Fruit fly (Drosophila melanogaster) whole organism, wandering third instar larva: Measurements from ENCODE around the gene Uch.

Experiments used
- Abd-B ChIP-seq: fragments of >200 bp; optimal IDR thresholded peaks from 2 replicates; lab custom pipeline; 2017; ENCODE audit warnings: missing biosample characterization, missing genetic modification characterization
- CG32264 ChIP-seq: fragments of 200-800 bp; sonication (Bioruptor generic); optimal IDR thresholded peaks from 2 replicates; lab custom pipeline; 2016; ENCODE audit warnings: missing biosample characterization, missing genetic modification characterization
- CG9705 ChIP-seq: fragments of 200-800 bp; sonication (Bioruptor generic); optimal IDR thresholded peaks from 2 replicates; lab custom pipeline; 2018; ENCODE audit warnings: missing biosample characterization, mild to moderate bottlenecking, missing genetic modification characterization
- CrebA ChIP-seq: fragments of 200-800 bp; sonication (Bioruptor generic); optimal IDR thresholded peaks from 2 replicates; lab custom pipeline; 2016; ENCODE audit warnings: missing biosample characterization, mild to moderate bottlenecking, missing genetic modification characterization, borderline replicate concordance
- Dfd ChIP-seq: fragments of >200 bp; optimal IDR thresholded peaks from 2 replicates; lab custom pipeline; 2017; ENCODE audit warnings: missing biosample characterization, missing genetic modification characterization
- Dif ChIP-seq: fragments of 200-275, 200-300 bp; sonication (Bioruptor generic); optimal IDR thresholded peaks from 2 replicates; lab custom pipeline; 2018; ENCODE audit warnings: missing biosample characterization, missing genetic modification characterization; ENCODE audit not compliant: partially characterized antibody
- GATAd ChIP-seq: sonication (Bioruptor generic); optimal IDR thresholded peaks from 2 replicates; lab custom pipeline; 2016; ENCODE audit warnings: missing biosample characterization, missing genetic modification characterization
- HLH106 ChIP-seq: fragments of 200-800 bp; optimal IDR thresholded peaks from 3 replicates; lab custom pipeline; 2019; ENCODE audit warnings: missing biosample characterization, mild to moderate bottlenecking, missing genetic modification characterization, moderate library complexity
- Hnf4 ChIP-seq: fragments of 200-800 bp; sonication (Bioruptor generic); optimal IDR thresholded peaks from 2 replicates; lab custom pipeline; 2016; ENCODE audit warnings: missing biosample characterization, mild to moderate bottlenecking, missing genetic modification characterization
- Hr78 ChIP-seq: fragments of >200 bp; optimal IDR thresholded peaks from 2 replicates; lab custom pipeline; 2017; ENCODE audit warnings: missing biosample characterization, missing genetic modification characterization
- Hr83 ChIP-seq: fragments of 200-300 bp; sonication (Bioruptor generic); optimal IDR thresholded peaks from 2 replicates; lab custom pipeline; 2016; ENCODE audit warnings: missing biosample characterization, mild to moderate bottlenecking, missing genetic modification characterization, moderate library complexity; ENCODE audit not compliant: poor library complexity, severe bottlenecking
- Jra ChIP-seq: sonication (Bioruptor generic); optimal IDR thresholded peaks from 2 replicates; lab custom pipeline; 2016; ENCODE audit warnings: missing biosample characterization, missing genetic modification characterization
- Myc ChIP-seq: fragments of >200 bp; optimal IDR thresholded peaks from 2 replicates; lab custom pipeline; 2017
- N ChIP-seq: fragments of >200 bp; optimal IDR thresholded peaks from 2 replicates; lab custom pipeline; 2018; ENCODE audit warnings: missing biosample characterization, missing external identifiers, missing genetic modification characterization
- OdsH ChIP-seq: fragments of 200-800 bp; sonication (Bioruptor generic); optimal IDR thresholded peaks from 2 replicates; lab custom pipeline; 2016; ENCODE audit warnings: missing biosample characterization, mild to moderate bottlenecking, missing genetic modification characterization
- Rel ChIP-seq, 2 experiments: fragments of 200-800 bp; sonication (Bioruptor generic) in 1 of 2; optimal IDR thresholded peaks; 2 replicates in 1 of 2; 3 replicates in 1 of 2; lab custom pipeline; 2016 to 2019; ENCODE audit warnings: mild to moderate bottlenecking in 2 of 2, missing biosample characterization in 2 of 2, missing genetic modification characterization in 2 of 2, moderate library complexity in 1 of 2
- Sp1 ChIP-seq: fragments of 200-800 bp; sonication (Bioruptor generic); optimal IDR thresholded peaks from 3 replicates; lab custom pipeline; 2019; ENCODE audit warnings: missing biosample characterization, mild to moderate bottlenecking, missing genetic modification characterization, moderate library complexity
- Vsx2 ChIP-seq: fragments of 200-300, 225-300 bp; sonication (Bioruptor generic); optimal IDR thresholded peaks from 2 replicates; lab custom pipeline; 2018; ENCODE audit warnings: missing biosample characterization, missing genetic modification characterization; ENCODE audit not compliant: partially characterized antibody
- br ChIP-seq: fragments of 200-800 bp; sonication (Bioruptor generic); optimal IDR thresholded peaks from 2 replicates; lab custom pipeline; 2016; ENCODE audit warnings: missing biosample characterization, missing genetic modification characterization
- brk ChIP-seq: fragments of 200-800 bp; sonication (Bioruptor generic); optimal IDR thresholded peaks from 2 replicates; lab custom pipeline; 2016; ENCODE audit warnings: missing biosample characterization, mild to moderate bottlenecking, missing genetic modification characterization
- dmrt93B ChIP-seq: fragments of 200-800 bp; sonication (Bioruptor generic); optimal IDR thresholded peaks from 2 replicates; lab custom pipeline; 2018; ENCODE audit warnings: missing biosample characterization, mild to moderate bottlenecking, missing genetic modification characterization
- dsf ChIP-seq: sonication (Bioruptor generic); optimal IDR thresholded peaks from 2 replicates; lab custom pipeline; 2016; ENCODE audit warnings: missing biosample characterization, missing genetic modification characterization, borderline replicate concordance
- ey ChIP-seq: fragments of 200-800 bp; sonication (Bioruptor generic); optimal IDR thresholded peaks from 2 replicates; lab custom pipeline; 2016; ENCODE audit warnings: missing biosample characterization, missing genetic modification characterization
- foxo ChIP-seq, 2 experiments: fragments of 200-800 bp; sonication (Bioruptor generic); optimal IDR thresholded peaks; 2 replicates in 1 of 2; 3 replicates in 1 of 2; lab custom pipeline; 2016 to 2017; ENCODE audit warnings: missing biosample characterization in 2 of 2, missing genetic modification characterization in 2 of 2
- fru ChIP-seq: fragments of 200-800 bp; sonication (Bioruptor generic); optimal IDR thresholded peaks from 3 replicates; lab custom pipeline; 2016; ENCODE audit warnings: missing biosample characterization, mild to moderate bottlenecking, missing genetic modification characterization
- h ChIP-seq: fragments of 200-800 bp; sonication (Bioruptor generic); optimal IDR thresholded peaks from 3 replicates; lab custom pipeline; 2016; ENCODE audit warnings: missing biosample characterization, mild to moderate bottlenecking, missing genetic modification characterization
- jim ChIP-seq: fragments of 175-275, 200-325 bp; sonication (Bioruptor generic); optimal IDR thresholded peaks from 2 replicates; lab custom pipeline; 2016; ENCODE audit warnings: missing biosample characterization, mild to moderate bottlenecking, missing genetic modification characterization
- lola ChIP-seq: fragments of >200 bp; optimal IDR thresholded peaks from 2 replicates; lab custom pipeline; 2017; ENCODE audit warnings: missing biosample characterization, missing genetic modification characterization
- pan ChIP-seq: fragments of >200 bp; optimal IDR thresholded peaks from 2 replicates; lab custom pipeline; 2017
- psq ChIP-seq: fragments of 200-800 bp; sonication (Bioruptor generic); optimal IDR thresholded peaks from 3 replicates; lab custom pipeline; 2017; ENCODE audit warnings: missing biosample characterization, mild to moderate bottlenecking, missing genetic modification characterization, moderate library complexity
- rgr ChIP-seq: fragments of 200-800 bp; sonication (Bioruptor generic); optimal IDR thresholded peaks from 3 replicates; lab custom pipeline; 2016; ENCODE audit warnings: missing biosample characterization, mild to moderate bottlenecking, missing genetic modification characterization
- sage ChIP-seq: fragments of 200-800 bp; sonication (Bioruptor generic); optimal IDR thresholded peaks from 2 replicates; lab custom pipeline; 2016; ENCODE audit warnings: missing biosample characterization, mild to moderate bottlenecking, missing genetic modification characterization
- sv ChIP-seq: fragments of 200-800 bp; sonication (Bioruptor generic); optimal IDR thresholded peaks from 3 replicates; lab custom pipeline; 2016; ENCODE audit warnings: missing biosample characterization, missing genetic modification characterization
- tai ChIP-seq: sonication (Bioruptor generic); optimal IDR thresholded peaks from 2 replicates; lab custom pipeline; 2016; ENCODE audit warnings: missing biosample characterization, missing genetic modification characterization
- usp ChIP-seq: fragments of >200 bp; optimal IDR thresholded peaks from 2 replicates; lab custom pipeline; 2017; ENCODE audit warnings: missing biosample characterization, missing genetic modification characterization
- woc ChIP-seq: sonication (Bioruptor generic); optimal IDR thresholded peaks from 2 replicates; lab custom pipeline; 2016; ENCODE audit warnings: missing biosample characterization, mild to moderate bottlenecking, missing genetic modification characterization

Gene Uch

dm6 chr2L:2228179-2228849 is 14.3 kb upstream of the Uch start:
- TF ChIP-seq psq (GFP tag; lab: Kevin White, UChicago) (peak; percentile 52), brk (GFP tag; lab: Kevin White, UChicago) (no peak), tai (no peak), pan (lab: Kevin White, UChicago) (no peak), Dif (GFP tag; lab: Kevin White, UChicago) (no peak), Rel (GFP tag; optimal IDR thresholded peaks at IDR 0.05; lab: Kevin White, UChicago) (no peak), Rel (tag; optimal IDR thresholded peaks at IDR 0.05; lab: Kevin White, UChicago) (peak; percentile 16), Hr78 (GFP tag; lab: Kevin White, UChicago) (no peak), h (peak; percentile 42), sage (GFP tag; lab: Kevin White, UChicago) (no peak), Hr83 (GFP tag; lab: Kevin White, UChicago) (peak; percentile 7)

DNA sequence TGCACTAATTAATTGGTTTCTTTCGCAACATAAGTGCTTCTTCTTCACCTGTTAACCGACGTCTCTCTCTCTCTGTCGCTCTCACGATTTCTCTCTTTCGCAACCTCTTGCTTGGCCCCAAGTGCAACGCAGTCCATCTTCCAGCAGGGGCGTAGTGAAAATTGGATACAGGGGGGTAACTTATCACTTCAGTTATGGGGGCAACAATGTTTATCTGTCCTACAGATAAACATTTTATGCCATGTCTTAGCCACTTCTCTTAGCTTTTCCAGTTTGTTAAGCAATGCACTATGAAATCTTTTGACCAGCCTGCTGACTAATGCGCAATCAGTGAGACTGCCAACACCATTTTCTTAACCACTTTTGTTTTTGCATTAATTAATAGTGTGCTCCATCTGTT is 13.3 kb upstream of the Uch start:
- TF ChIP-seq foxo (GFP tag; optimal IDR thresholded peaks at IDR 0.05; lab: Kevin White, UChicago): peak in 1 of 2 experiments; percentile 72
- peak; percentile 10 for TF ChIP-seq Hr83 (GFP tag; lab: Kevin White, UChicago)
- TF ChIP-seq fru (GFP tag; lab: Kevin White, UChicago): peak; percentile 63
- peak; percentile 75 for TF ChIP-seq br
- no peak for TF ChIP-seq lola (GFP tag; lab: Kevin White, UChicago)
- peak; percentile 76 for TF ChIP-seq rgr (GFP tag; lab: Kevin White, UChicago)
- TF ChIP-seq CG32264 (GFP tag; lab: Kevin White, UChicago): no peak
- TF ChIP-seq OdsH (GFP tag; lab: Kevin White, UChicago): peak; percentile 78
- peak; percentile 16 for TF ChIP-seq psq (GFP tag; lab: Kevin White, UChicago)
- TF ChIP-seq Abd-B (GFP tag; lab: Kevin White, UChicago): no peak
- TF ChIP-seq Vsx2 (GFP tag; lab: Kevin White, UChicago): no peak
- TF ChIP-seq Myc (lab: Kevin White, UChicago): no peak
- TF ChIP-seq Jra: peak; percentile 45
- peak; percentile 66 for TF ChIP-seq ey
- TF ChIP-seq HLH106 (tag; lab: Kevin White, UChicago): peak; percentile 46
- TF ChIP-seq Hnf4: peak; percentile 79
- peak; percentile 52 for TF ChIP-seq brk (GFP tag; lab: Kevin White, UChicago)
- no peak for TF ChIP-seq CrebA
- TF ChIP-seq dmrt93B (GFP tag; lab: Kevin White, UChicago): no peak
- TF ChIP-seq h: peak; percentile 63
- TF ChIP-seq sage (GFP tag; lab: Kevin White, UChicago): peak; percentile 4
- no peak for TF ChIP-seq CG9705 (GFP tag; lab: Kevin White, UChicago)
- peak; percentile 38 for TF ChIP-seq Sp1 (GFP tag; lab: Kevin White, UChicago)
- TF ChIP-seq, all 38 proteins: peak for 15

DNA sequence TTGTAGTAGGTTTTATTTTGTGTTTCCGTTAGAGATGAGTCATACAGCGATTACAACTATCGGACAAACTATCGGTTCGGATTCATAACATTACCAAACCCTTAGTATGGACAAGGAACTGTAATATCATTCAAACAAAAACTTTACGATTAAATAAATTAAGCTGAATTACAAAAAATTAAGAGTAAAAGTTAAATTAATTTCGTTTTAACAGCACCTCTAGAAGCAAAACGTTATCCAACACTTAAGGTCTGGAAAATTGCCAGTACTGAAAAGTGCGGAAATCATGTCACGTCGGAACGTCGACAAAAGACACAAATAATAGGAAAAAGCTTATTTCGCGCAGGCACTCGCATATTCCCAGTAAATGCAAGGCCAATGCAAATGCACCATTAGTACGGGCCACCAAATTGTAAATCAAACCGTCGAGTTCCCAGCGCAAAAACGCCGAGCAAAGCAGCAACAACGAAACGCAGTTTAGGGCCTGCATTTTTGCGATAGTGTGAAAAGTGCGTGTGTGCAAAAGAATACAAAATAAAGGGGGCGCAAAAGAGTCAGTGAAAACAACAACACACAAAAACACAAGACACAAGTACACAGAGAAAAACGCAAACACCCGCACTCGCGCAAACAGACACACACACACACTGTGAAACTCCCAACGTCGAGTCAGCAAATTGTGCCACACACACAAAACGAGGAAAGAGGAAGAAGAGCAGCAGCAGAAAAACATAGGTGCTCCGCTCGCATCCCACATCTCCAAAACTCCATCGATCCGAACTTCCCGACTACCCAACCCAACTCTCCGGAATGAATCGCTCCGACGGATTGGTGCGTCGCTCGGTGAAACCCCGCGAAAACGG is 12.5 kb upstream of the Uch start, which contains the start of the genes CG15387 and sau:
TSS of gene CG15387 (minus strand) at position 36 of the 863 bp plus-strand sequence.
TSS of gene sau (plus strand) at position 84 of the 863 bp plus-strand sequence.
- TF ChIP-seq dmrt93B (GFP tag; lab: Kevin White, UChicago) (peak; percentile 77), tai (no peak), Rel (GFP tag; optimal IDR thresholded peaks at IDR 0.05; lab: Kevin White, UChicago) (no peak), Rel (tag; optimal IDR thresholded peaks at IDR 0.05; lab: Kevin White, UChicago) (peak; percentile 69), CG32264 (GFP tag; lab: Kevin White, UChicago) (peak; percentile 86), Myc (lab: Kevin White, UChicago) (peak; percentile 23), N (no peak), woc (peak; percentile 87), fru (GFP tag; lab: Kevin White, UChicago) (peak; percentile 92), brk (GFP tag; lab: Kevin White, UChicago) (peak; percentile 87), psq (GFP tag; lab: Kevin White, UChicago) (peak; percentile 90), pan (lab: Kevin White, UChicago) (no peak), foxo (GFP tag; optimal IDR thresholded peaks at IDR 0.05; lab: Kevin White, UChicago) (peak; percentile 79 to 93), sage (GFP tag; lab: Kevin White, UChicago) (peak; percentile 80), CrebA (no peak), GATAd (GFP tag; lab: Kevin White, UChicago) (peak; percentile 91), Dif (GFP tag; lab: Kevin White, UChicago) (no peak), sv (GFP tag; lab: Kevin White, UChicago) (peak; percentile 84), rgr (GFP tag; lab: Kevin White, UChicago) (peak; percentile 94), OdsH (GFP tag; lab: Kevin White, UChicago) (peak; percentile 89), CG9705 (GFP tag; lab: Kevin White, UChicago) (peak; percentile 91), Jra (peak; percentile 93), Vsx2 (GFP tag; lab: Kevin White, UChicago) (no peak), jim (no peak), Hr78 (GFP tag; lab: Kevin White, UChicago) (no peak), Sp1 (GFP tag; lab: Kevin White, UChicago) (peak; percentile 89), Hnf4 (peak; percentile 96), lola (GFP tag; lab: Kevin White, UChicago) (no peak), HLH106 (tag; lab: Kevin White, UChicago) (peak; percentile 90), Abd-B (GFP tag; lab: Kevin White, UChicago) (no peak), dsf (peak; percentile 91), Hr83 (GFP tag; lab: Kevin White, UChicago) (peak; percentile 33), usp (GFP tag; lab: Kevin White, UChicago) (no peak), Dfd (no peak), br (peak; percentile 93), ey (peak; percentile 90), h (peak; percentile 95)
